Fruit fly (Drosophila melanogaster) S2 (cell line): ENCODE measurements around the gene lic.

Experiments
- CG8478 ChIP-seq: fragments of >200 bp; optimal IDR thresholded peaks from 2 replicates; lab custom pipeline; 2018
- CTCF ChIP-seq, 2 experiments: fragments of >200 bp; optimal IDR thresholded peaks; 2 replicates each; lab custom pipeline; 2018

- TF ChIP-seq CG8478 (lab: Kevin White, UChicago) (no peak), CTCF (optimal IDR thresholded peaks at IDR 0.05; lab: Kevin White, UChicago) (no peak)
Observed at dm6 chrX:13113863-13114407, 23.0 kb downstream of the lic start.
